Worm (Caenorhabditis elegans) whole organism, young adult: ENCODE data around the gene Y69A2AR.32.

Experiments
- B0035.1 ChIP-seq: sonication (generic microtip); optimal IDR thresholded peaks from 2 replicates; lab custom pipeline; 2016; ENCODE audit warnings: missing genetic modification characterization, mild to moderate bottlenecking, missing compliant biosample characterization, missing genotype, missing genetic modification reagents
- Y53G8AR.9 ChIP-seq: fragments of 200-800 bp; sonication (Bioruptor generic); conservative IDR thresholded peaks from 2 replicates; pipeline ENCODE4 v1.3.6; 2022; ENCODE audit warnings: missing genetic modification reagents, missing genetic modification characterization, missing compliant biosample characterization
- atf-7 ChIP-seq: sonication (generic microtip); optimal IDR thresholded peaks from 2 replicates; lab custom pipeline; 2017; ENCODE audit warnings: mild to moderate bottlenecking, missing genetic modification characterization, missing compliant biosample characterization
- ccch-3 ChIP-seq: fragments of 200-800 bp; sonication (Bioruptor generic); optimal IDR thresholded peaks from 2 replicates; lab custom pipeline; 2018; ENCODE audit warnings: mild to moderate bottlenecking, missing genetic modification characterization, missing compliant biosample characterization
- hmg-1.2 ChIP-seq: fragments of 200-800 bp; sonication (Bioruptor generic); IDR thresholded peaks from 2 replicates; pipeline ENCODE4 v1.3.6; 2022; ENCODE audit warnings: missing genetic modification reagents, missing genetic modification characterization, missing compliant biosample characterization
- lin-26 ChIP-seq: fragments of 200-800 bp; sonication (Bioruptor generic); IDR thresholded peaks from 2 replicates; pipeline ENCODE4 v1.3.6; 2022; ENCODE audit warnings: missing genetic modification reagents, missing genetic modification characterization, missing compliant biosample characterization
- lin-35 ChIP-seq, 3 experiments: fragments of 150-350 bp in 2 of 3; sonication (generic microtip) in 1 of 3; optimal IDR thresholded peaks; 2 replicates each; lab custom pipeline; 2014 to 2018; ENCODE audit warnings: missing biosample characterization in 3 of 3, missing genetic modification characterization in 3 of 3, missing genetic modification reagents in 3 of 3
- lsy-27 ChIP-seq: sonication (generic microtip); optimal IDR thresholded peaks from 2 replicates; lab custom pipeline; 2017; ENCODE audit warnings: missing genetic modification characterization, mild to moderate bottlenecking, missing compliant biosample characterization, antibody characterized with exemption, missing genotype, borderline replicate concordance; ENCODE audit not compliant: insufficient read depth
- nhr-120 ChIP-seq: fragments of 200-800 bp; sonication (Bioruptor generic); IDR thresholded peaks from 2 replicates; pipeline ENCODE4 v1.3.6; 2022; ENCODE audit warnings: missing genetic modification characterization, missing compliant biosample characterization
- pha-4 ChIP-seq: fragments of 150-350 bp; sonication (generic microtip); optimal IDR thresholded peaks from 2 replicates; lab custom pipeline; 2014; ENCODE audit warnings: missing biosample characterization, missing genetic modification reagents, missing genetic modification characterization
- snpc-4 ChIP-seq, 5 experiments: fragments of 150-350 bp in 1 of 5; sonication (generic microtip) in 4 of 5; optimal IDR thresholded peaks; 2 replicates each; lab custom pipeline; 2014 to 2018; ENCODE audit warnings: missing genetic modification characterization in 5 of 5, missing biosample characterization in 3 of 5, antibody characterized with exemption in 2 of 5, mild to moderate bottlenecking in 2 of 5, missing compliant biosample characterization in 2 of 5, missing genotype in 2 of 5, moderate library complexity in 2 of 5, missing genetic modification reagents in 1 of 5

DNA sequence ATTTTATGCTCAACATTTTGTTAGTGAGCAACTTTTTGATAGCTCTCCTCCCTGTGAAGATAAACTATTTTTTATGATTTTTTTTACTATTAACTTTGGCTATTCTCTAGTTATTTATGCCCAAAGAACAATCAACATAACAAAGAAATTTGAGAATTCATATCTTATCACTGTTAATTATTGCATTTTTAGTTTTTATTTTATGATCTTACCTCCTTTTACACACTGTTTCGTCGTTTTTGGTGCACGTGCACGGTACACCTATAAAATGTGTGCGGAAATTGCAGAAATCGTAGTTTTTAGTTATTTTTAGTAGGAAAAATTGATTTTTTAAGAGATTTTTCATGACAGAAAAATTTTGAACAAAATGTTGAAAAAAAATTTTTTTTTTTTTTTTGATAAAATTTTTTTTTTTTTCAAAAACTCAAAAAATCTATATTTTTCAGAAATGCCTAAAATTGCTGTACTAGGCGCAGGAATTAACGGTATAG, 3.6 kb downstream of the Y69A2AR.32 start, which contains the start of gene daao-1:
- TF ChIP-seq snpc-4 (GFP tag; optimal IDR thresholded peaks at IDR 0.05; lab: Kevin White, UChicago) (no peak), snpc-4 (tag; optimal IDR thresholded peaks at IDR 0.05; lab: Kevin White, UChicago) (no peak), ccch-3 (GFP tag; lab: Kevin White, UChicago) (no peak), B0035.1 (no peak), atf-7 (no peak), lin-35 (GFP tag; optimal IDR thresholded peaks at IDR 0.05; lab: Kevin White, UChicago) (no peak), lsy-27 (tag; lab: Kevin White, UChicago) (no peak), nhr-120 (GFP tag; lab: Robert Waterston, UW) (no peak), pha-4 (no peak), hmg-1.2 (GFP tag; lab: Robert Waterston, UW) (no peak), lin-26 (GFP tag; lab: Robert Waterston, UW) (no peak), Y53G8AR.9 (GFP tag; lab: Robert Waterston, UW) (no peak)
